Fruit fly (Drosophila melanogaster) whole organism, pupa: ENCODE data around the gene fh.

Source experiments
- CG8301 ChIP-seq: fragments of 200-800 bp; sonication (Bioruptor generic); optimal IDR thresholded peaks from 2 replicates; lab custom pipeline; 2018; ENCODE audit warnings: missing biosample characterization, mild to moderate bottlenecking, missing genetic modification characterization
- CG9948 ChIP-seq: fragments of 200-800 bp; sonication (Bioruptor generic); optimal IDR thresholded peaks from 2 replicates; lab custom pipeline; 2018; ENCODE audit warnings: missing biosample characterization, mild to moderate bottlenecking, missing genetic modification characterization, moderate library complexity
- EcR ChIP-seq: fragments of 200-800 bp; sonication (Bioruptor generic); optimal IDR thresholded peaks from 3 replicates; lab custom pipeline; 2019; ENCODE audit warnings: missing biosample characterization, missing genetic modification characterization, mild to moderate bottlenecking, moderate library complexity, missing genetic modification reagents
- Snoo ChIP-seq: fragments of 200-800 bp; sonication (Bioruptor generic); optimal IDR thresholded peaks from 3 replicates; lab custom pipeline; 2017; ENCODE audit warnings: missing biosample characterization, mild to moderate bottlenecking, missing genetic modification characterization, inconsistent platforms

dm6 chrX:9168273-9168672 is 19.4 kb upstream of the fh start:
- no peak for TF ChIP-seq EcR (GFP tag; lab: Kevin White, UChicago)
- no peak for TF ChIP-seq CG9948 (tag; lab: Kevin White, UChicago)
- no peak for TF ChIP-seq CG8301
- TF ChIP-seq Snoo (tag; lab: Kevin White, UChicago) = no peak
